Fruit fly (Drosophila melanogaster): ENCODE data around the gene Amt.
A peak's percentile ranks its signal among the peaks of the same experiment; 100 is the strongest.

Gene Amt

dm6 chr3R:15218824-15219576 lies 29.9 kb downstream of the Amt start, which contains the start of the genes SIDL and CG12241 (continued):
- no peak for TF ChIP-seq TFAM (GFP tag; optimal IDR thresholded peaks at IDR 0.05)
- peak; percentile 80 for TF ChIP-seq Ravus (GFP tag; IDR thresholded peaks at IDR 0.05)
- peak; percentile 77 for TF ChIP-seq toy (GFP tag; IDR thresholded peaks at IDR 0.05)
- TF ChIP-seq Abd-B (GFP tag; optimal IDR thresholded peaks at IDR 0.05) = peak; percentile 94
- no peak for TF ChIP-seq CG10431 (GFP tag; optimal IDR thresholded peaks at IDR 0.05)
- TF ChIP-seq D19A (tag; optimal IDR thresholded peaks at IDR 0.05) = no peak
- TF ChIP-seq fd64A (GFP tag; optimal IDR thresholded peaks at IDR 0.05) = no peak
- no peak for TF ChIP-seq CG7839 (tag; optimal IDR thresholded peaks at IDR 0.05)
- TF ChIP-seq CG14667 (GFP tag; IDR thresholded peaks at IDR 0.05) = peak; percentile 94
- peak; percentile 46 for TF ChIP-seq fd3F (GFP tag; optimal IDR thresholded peaks at IDR 0.05)
- 0 out of 2 replicates have a peak, but pooled peaks have one; percentile 44 for TF ChIP-seq Dip2 (GFP tag; IDR thresholded peaks at IDR 0.05)
- peak; percentile 79 for TF ChIP-seq fd96Cb (tag; optimal IDR thresholded peaks at IDR 0.05)
- peak; percentile 23; the same call in 1 of the 2 replicates for TF ChIP-seq Adf1 (GFP tag; IDR thresholded peaks at IDR 0.05)
- no peak for TF ChIP-seq p53 (GFP tag; optimal IDR thresholded peaks at IDR 0.05)
- TF ChIP-seq ci (GFP tag; IDR thresholded peaks at IDR 0.05) = no peak
- peak; percentile 50 for TF ChIP-seq PHDP (tag; optimal IDR thresholded peaks at IDR 0.05)
- peak; percentile 94 for TF ChIP-seq E2f1 (GFP tag; IDR thresholded peaks at IDR 0.05)
- TF ChIP-seq CG3838 (GFP tag; optimal IDR thresholded peaks at IDR 0.05) = peak; percentile 68
- 0 out of 2 replicates have a peak, but pooled peaks have one; percentile 29 for TF ChIP-seq sna (GFP tag; IDR thresholded peaks at IDR 0.05; ENCODE audit: partially characterized antibody)
- TF ChIP-seq tna (GFP tag; IDR thresholded peaks at IDR 0.05; ENCODE audit: partially characterized antibody) = no peak
- peak; percentile 84 for TF ChIP-seq Max (GFP tag; optimal IDR thresholded peaks at IDR 0.05)
- no peak for TF ChIP-seq CG8089 (GFP tag; optimal IDR thresholded peaks at IDR 0.05)
- peak; percentile 34; the same call in 1 of the 3 replicates for TF ChIP-seq Opbp (GFP tag; IDR thresholded peaks at IDR 0.05; ENCODE audit: partially characterized antibody)
- TF ChIP-seq slbo (GFP tag; IDR thresholded peaks at IDR 0.05) = peak; percentile 67
- no peak for TF ChIP-seq abd-A (tag; optimal IDR thresholded peaks at IDR 0.05)
- peak in 1 of 2 experiments; percentile 44 for TF ChIP-seq bsh (GFP tag; optimal IDR thresholded peaks at IDR 0.05)
- TF ChIP-seq dati (GFP tag; IDR thresholded peaks at IDR 0.05) = peak; percentile 72
- TF ChIP-seq br (optimal IDR thresholded peaks at IDR 0.05) = no peak
- TF ChIP-seq CG10366 (GFP tag; IDR thresholded peaks at IDR 0.05) = peak; percentile 24; the same call in 1 of the 2 replicates
- no peak for TF ChIP-seq CTCF (GFP tag; optimal IDR thresholded peaks at IDR 0.05)
- peak; percentile 75 for TF ChIP-seq CG9932 (GFP tag; IDR thresholded peaks at IDR 0.05)
- TF ChIP-seq row (GFP tag; IDR thresholded peaks at IDR 0.05) = peak; percentile 76
- TF ChIP-seq CG18599 (GFP tag; optimal IDR thresholded peaks at IDR 0.05) = no peak
- peak; percentile 78 for TF ChIP-seq Gsc (GFP tag; IDR thresholded peaks at IDR 0.05)
- TF ChIP-seq repo (GFP tag; optimal IDR thresholded peaks at IDR 0.05) = peak; percentile 46
- no peak for TF ChIP-seq Trl (optimal IDR thresholded peaks at IDR 0.05)
- TF ChIP-seq Trl (GFP tag; optimal IDR thresholded peaks at IDR 0.05) = peak; percentile 84
- TF ChIP-seq vvl (GFP tag; IDR thresholded peaks at IDR 0.05) = peak; percentile 96
- TF ChIP-seq Neu2 (GFP tag; optimal IDR thresholded peaks at IDR 0.05; ENCODE audit: borderline replicate concordance) = peak; percentile 21
- peak; percentile 86 for TF ChIP-seq CG17829 (tag; optimal IDR thresholded peaks at IDR 0.05)
- TF ChIP-seq sisA (GFP tag; IDR thresholded peaks at IDR 0.05) = peak; percentile 91
- TF ChIP-seq CG8944 (GFP tag; optimal IDR thresholded peaks at IDR 0.05) = peak; percentile 60
- TF ChIP-seq CG12071 (GFP tag; optimal IDR thresholded peaks at IDR 0.05) = no peak
- TF ChIP-seq gce (GFP tag; IDR thresholded peaks at IDR 0.05) = peak; percentile 82
- peak; percentile 23 for TF ChIP-seq salm (tag; optimal IDR thresholded peaks at IDR 0.05)
- TF ChIP-seq sd (tag; optimal IDR thresholded peaks at IDR 0.05) = no peak
- TF ChIP-seq CG12769 (tag; optimal IDR thresholded peaks at IDR 0.05) = no peak
- TF ChIP-seq CG9817 (tag; optimal IDR thresholded peaks at IDR 0.05) = peak; percentile 71
- TF ChIP-seq HmgZ (tag; optimal IDR thresholded peaks at IDR 0.05) = peak; percentile 16
- TF ChIP-seq CG11723 (GFP tag; optimal IDR thresholded peaks at IDR 0.05) = no peak

Measured in whole organism, embryonic.